Fruit fly (Drosophila melanogaster): ENCODE data around the gene Cyp313b1.
A peak's percentile ranks its signal among the peaks of the same experiment; 100 is the strongest.

Cyp313b1 gene

DNA sequence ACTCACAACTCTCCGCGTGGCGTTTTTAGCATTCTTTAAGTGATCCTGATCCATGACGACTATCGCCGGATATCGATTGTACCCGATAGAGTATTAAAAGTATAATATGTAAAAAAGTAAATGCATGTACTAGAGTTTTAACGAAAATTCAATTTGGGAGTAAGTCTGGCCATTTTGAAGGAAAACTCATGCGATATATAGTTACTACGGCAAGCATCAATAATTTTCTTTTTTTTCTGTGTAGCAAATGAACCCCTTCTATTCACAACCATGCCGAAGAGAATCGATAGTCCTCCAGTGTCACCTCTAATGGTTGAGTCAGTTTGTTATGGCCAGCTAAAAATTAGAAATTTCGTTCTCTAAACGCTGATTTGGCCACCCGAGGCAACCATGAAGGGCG, 7.3 kb upstream of the Cyp313b1 start, which contains the start of the genes Sys1 and Dhod:
Gene Sys1 (plus strand): TSS at position 91 of the 400 bp plus-strand sequence.
Gene Dhod (minus strand): TSS at position 186 of the 400 bp plus-strand sequence.
- no peak for TF ChIP-seq usp (GFP tag; optimal IDR thresholded peaks at IDR 0.05)
- no peak for TF ChIP-seq Dif (GFP tag; optimal IDR thresholded peaks at IDR 0.05; ENCODE audit: partially characterized antibody)
- peak; percentile 91 for TF ChIP-seq h (GFP tag; optimal IDR thresholded peaks at IDR 0.05)
- peak; percentile 84 for TF ChIP-seq Hr83 (GFP tag; optimal IDR thresholded peaks at IDR 0.05; ENCODE audit: poor library complexity, severe bottlenecking)
- TF ChIP-seq CrebA (GFP tag; optimal IDR thresholded peaks at IDR 0.05; ENCODE audit: borderline replicate concordance) = no peak
- TF ChIP-seq lola (GFP tag; optimal IDR thresholded peaks at IDR 0.05) = no peak
- peak; percentile 64 for TF ChIP-seq sv (GFP tag; optimal IDR thresholded peaks at IDR 0.05)
- peak; percentile 61 for TF ChIP-seq CG9705 (GFP tag; optimal IDR thresholded peaks at IDR 0.05)
- peak; percentile 47 for TF ChIP-seq Mio (GFP tag; optimal IDR thresholded peaks at IDR 0.05)
- TF ChIP-seq Myc (optimal IDR thresholded peaks at IDR 0.05) = no peak
- no peak for TF ChIP-seq Rel (GFP tag; optimal IDR thresholded peaks at IDR 0.05)
- peak; percentile 7 for TF ChIP-seq Rel (tag; optimal IDR thresholded peaks at IDR 0.05)
- no peak for TF ChIP-seq Hr78 (GFP tag; optimal IDR thresholded peaks at IDR 0.05)
- peak; percentile 65 for TF ChIP-seq HLH106 (tag; optimal IDR thresholded peaks at IDR 0.05)
- TF ChIP-seq Vsx2 (GFP tag; optimal IDR thresholded peaks at IDR 0.05; ENCODE audit: partially characterized antibody) = no peak
- peak; percentile 88 for TF ChIP-seq rgr (GFP tag; optimal IDR thresholded peaks at IDR 0.05)
- TF ChIP-seq fru (GFP tag; optimal IDR thresholded peaks at IDR 0.05) = peak; percentile 83
- TF ChIP-seq OdsH (GFP tag; optimal IDR thresholded peaks at IDR 0.05) = peak; percentile 80
- TF ChIP-seq tai (GFP tag; optimal IDR thresholded peaks at IDR 0.05) = no peak
- peak; percentile 57 for TF ChIP-seq Sp1 (GFP tag; optimal IDR thresholded peaks at IDR 0.05)
- peak in 1 of 2 experiments; percentile 89 for TF ChIP-seq foxo (GFP tag; optimal IDR thresholded peaks at IDR 0.05)
- TF ChIP-seq Hnf4 (GFP tag; optimal IDR thresholded peaks at IDR 0.05) = peak; percentile 87
- no peak for TF ChIP-seq dl (GFP tag; optimal IDR thresholded peaks at IDR 0.05; ENCODE audit: insufficient read depth in 1 of 2, partially characterized antibody in 2 of 2)
- TF ChIP-seq dsf (GFP tag; optimal IDR thresholded peaks at IDR 0.05; ENCODE audit: borderline replicate concordance) = peak; percentile 40
- TF ChIP-seq ey (GFP tag; optimal IDR thresholded peaks at IDR 0.05) = peak; percentile 86
- peak; percentile 34 for TF ChIP-seq dmrt93B (GFP tag; optimal IDR thresholded peaks at IDR 0.05)
- TF ChIP-seq N (GFP tag; optimal IDR thresholded peaks at IDR 0.05) = no peak
- TF ChIP-seq pan (optimal IDR thresholded peaks at IDR 0.05) = no peak
- TF ChIP-seq jim (GFP tag; optimal IDR thresholded peaks at IDR 0.05) = peak; percentile 75
- no peak for TF ChIP-seq Dfd (GFP tag; optimal IDR thresholded peaks at IDR 0.05)
- TF ChIP-seq Jra (GFP tag; optimal IDR thresholded peaks at IDR 0.05) = peak; percentile 93
- TF ChIP-seq psq (GFP tag; optimal IDR thresholded peaks at IDR 0.05) = peak; percentile 75
- TF ChIP-seq woc (GFP tag; optimal IDR thresholded peaks at IDR 0.05) = peak; percentile 83
- peak; percentile 83 for TF ChIP-seq br (GFP tag; optimal IDR thresholded peaks at IDR 0.05)
- no peak for TF ChIP-seq Abd-B (GFP tag; optimal IDR thresholded peaks at IDR 0.05)
- peak; percentile 75 for TF ChIP-seq brk (GFP tag; optimal IDR thresholded peaks at IDR 0.05)
- TF ChIP-seq sage (GFP tag; optimal IDR thresholded peaks at IDR 0.05) = peak; percentile 33
- peak; percentile 70 for TF ChIP-seq GATAd (GFP tag; optimal IDR thresholded peaks at IDR 0.05)
- peak; percentile 15 for TF ChIP-seq CG32264 (GFP tag; optimal IDR thresholded peaks at IDR 0.05)

DNA sequence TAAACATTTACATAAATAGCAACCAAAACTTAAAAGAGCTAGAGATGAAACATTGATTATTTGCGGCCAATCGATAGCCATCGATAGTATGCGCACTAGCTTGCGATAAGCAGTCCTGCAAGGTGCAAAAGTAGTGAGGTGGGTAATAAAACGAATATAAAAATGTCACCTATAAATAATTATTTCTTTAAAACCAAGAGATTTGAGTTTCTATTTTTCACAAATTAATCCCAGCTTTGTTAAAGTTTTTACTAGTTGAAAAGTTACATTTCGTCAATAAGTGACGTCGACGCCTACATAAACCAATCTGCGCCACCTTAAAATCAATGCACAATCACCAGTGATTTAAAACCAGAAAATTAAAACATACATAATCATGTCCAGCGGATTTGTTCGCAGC, 5.3 kb upstream of the Cyp313b1 start, which contains the start of the genes Mkk4 and SLIRP2:
Gene Mkk4 (minus strand): TSS at position 56 of the 400 bp plus-strand sequence.
Gene SLIRP2 (plus strand): TSS at position 344 of the 400 bp plus-strand sequence.
- peak; percentile 64 for TF ChIP-seq jim (GFP tag; optimal IDR thresholded peaks at IDR 0.05)
- TF ChIP-seq rgr (GFP tag; optimal IDR thresholded peaks at IDR 0.05) = peak; percentile 99
- TF ChIP-seq Hr83 (GFP tag; optimal IDR thresholded peaks at IDR 0.05; ENCODE audit: poor library complexity, severe bottlenecking) = peak; percentile 91
- TF ChIP-seq Hr78 (GFP tag; optimal IDR thresholded peaks at IDR 0.05) = no peak
- TF ChIP-seq Abd-B (GFP tag; optimal IDR thresholded peaks at IDR 0.05) = no peak
- peak; percentile 95 for TF ChIP-seq brk (GFP tag; optimal IDR thresholded peaks at IDR 0.05)
- no peak for TF ChIP-seq usp (GFP tag; optimal IDR thresholded peaks at IDR 0.05)
- peak; percentile 98 for TF ChIP-seq dmrt93B (GFP tag; optimal IDR thresholded peaks at IDR 0.05)
- TF ChIP-seq Vsx2 (GFP tag; optimal IDR thresholded peaks at IDR 0.05; ENCODE audit: partially characterized antibody) = no peak
- no peak for TF ChIP-seq CrebA (GFP tag; optimal IDR thresholded peaks at IDR 0.05; ENCODE audit: borderline replicate concordance)
- TF ChIP-seq sage (GFP tag; optimal IDR thresholded peaks at IDR 0.05) = peak; percentile 97
- TF ChIP-seq GATAd (GFP tag; optimal IDR thresholded peaks at IDR 0.05) = peak; percentile 95
- peak; percentile 99 for TF ChIP-seq woc (GFP tag; optimal IDR thresholded peaks at IDR 0.05)
- peak; percentile 95 to 99 for TF ChIP-seq foxo (GFP tag; optimal IDR thresholded peaks at IDR 0.05)
- TF ChIP-seq pan (optimal IDR thresholded peaks at IDR 0.05) = no peak
- no peak for TF ChIP-seq Dif (GFP tag; optimal IDR thresholded peaks at IDR 0.05; ENCODE audit: partially characterized antibody)
- TF ChIP-seq Mio (GFP tag; optimal IDR thresholded peaks at IDR 0.05) = peak; percentile 89
- TF ChIP-seq Myc (optimal IDR thresholded peaks at IDR 0.05) = no peak
- TF ChIP-seq ey (GFP tag; optimal IDR thresholded peaks at IDR 0.05) = peak; percentile 99
- TF ChIP-seq psq (GFP tag; optimal IDR thresholded peaks at IDR 0.05) = peak; percentile 96
- no peak for TF ChIP-seq lola (GFP tag; optimal IDR thresholded peaks at IDR 0.05)
- peak; percentile 98 for TF ChIP-seq OdsH (GFP tag; optimal IDR thresholded peaks at IDR 0.05)
- TF ChIP-seq Dfd (GFP tag; optimal IDR thresholded peaks at IDR 0.05) = peak; percentile 54
- peak; percentile 89 for TF ChIP-seq Rel (GFP tag; optimal IDR thresholded peaks at IDR 0.05)
- TF ChIP-seq Rel (tag; optimal IDR thresholded peaks at IDR 0.05) = peak; percentile 90
- TF ChIP-seq Sp1 (GFP tag; optimal IDR thresholded peaks at IDR 0.05) = peak; percentile 98
- peak; percentile 99 for TF ChIP-seq HLH106 (tag; optimal IDR thresholded peaks at IDR 0.05)
- TF ChIP-seq dsf (GFP tag; optimal IDR thresholded peaks at IDR 0.05; ENCODE audit: borderline replicate concordance) = peak; percentile 95
- TF ChIP-seq N (GFP tag; optimal IDR thresholded peaks at IDR 0.05) = no peak
- TF ChIP-seq CG32264 (GFP tag; optimal IDR thresholded peaks at IDR 0.05) = peak; percentile 96
- no peak for TF ChIP-seq dl (GFP tag; optimal IDR thresholded peaks at IDR 0.05; ENCODE audit: insufficient read depth in 1 of 2, partially characterized antibody in 2 of 2)
- TF ChIP-seq h (GFP tag; optimal IDR thresholded peaks at IDR 0.05) = peak; percentile 99
- no peak for TF ChIP-seq tai (GFP tag; optimal IDR thresholded peaks at IDR 0.05)
- TF ChIP-seq sv (GFP tag; optimal IDR thresholded peaks at IDR 0.05) = peak; percentile 99
- TF ChIP-seq CG9705 (GFP tag; optimal IDR thresholded peaks at IDR 0.05) = peak; percentile 98
- peak; percentile 96 for TF ChIP-seq Jra (GFP tag; optimal IDR thresholded peaks at IDR 0.05)
- TF ChIP-seq fru (GFP tag; optimal IDR thresholded peaks at IDR 0.05) = peak; percentile 98
- peak; percentile 99 for TF ChIP-seq Hnf4 (GFP tag; optimal IDR thresholded peaks at IDR 0.05)
- TF ChIP-seq br (GFP tag; optimal IDR thresholded peaks at IDR 0.05) = peak; percentile 99
